Worm (Caenorhabditis elegans) whole organism, L3 larva: ENCODE measurements around the gene atg-2.

Experiments used
- ZK546.5 ChIP-seq: sonication (generic microtip); optimal IDR thresholded peaks from 2 replicates; lab custom pipeline; 2017; ENCODE audit warnings: missing biosample characterization, missing genetic modification characterization
- fos-1 ChIP-seq: fragments of 150-350 bp; optimal IDR thresholded peaks from 2 replicates; lab custom pipeline; 2014; ENCODE audit warnings: missing biosample characterization, missing genetic modification characterization
- nhr-237 ChIP-seq: fragments of 150-350 bp; optimal IDR thresholded peaks from 2 replicates; lab custom pipeline; 2014; ENCODE audit warnings: missing biosample characterization, missing genetic modification characterization
- snpc-4 ChIP-seq: fragments of 150-350 bp; optimal IDR thresholded peaks from 2 replicates; lab custom pipeline; 2014; ENCODE audit warnings: missing biosample characterization, missing genetic modification characterization
- ztf-11 ChIP-seq: fragments of 150-350 bp; optimal IDR thresholded peaks from 2 replicates; lab custom pipeline; 2014; ENCODE audit warnings: missing biosample characterization, missing genetic modification characterization
- ztf-4 ChIP-seq: fragments of 150-350 bp; optimal IDR thresholded peaks from 2 replicates; lab custom pipeline; 2014; ENCODE audit warnings: missing biosample characterization, missing genetic modification characterization

DNA sequence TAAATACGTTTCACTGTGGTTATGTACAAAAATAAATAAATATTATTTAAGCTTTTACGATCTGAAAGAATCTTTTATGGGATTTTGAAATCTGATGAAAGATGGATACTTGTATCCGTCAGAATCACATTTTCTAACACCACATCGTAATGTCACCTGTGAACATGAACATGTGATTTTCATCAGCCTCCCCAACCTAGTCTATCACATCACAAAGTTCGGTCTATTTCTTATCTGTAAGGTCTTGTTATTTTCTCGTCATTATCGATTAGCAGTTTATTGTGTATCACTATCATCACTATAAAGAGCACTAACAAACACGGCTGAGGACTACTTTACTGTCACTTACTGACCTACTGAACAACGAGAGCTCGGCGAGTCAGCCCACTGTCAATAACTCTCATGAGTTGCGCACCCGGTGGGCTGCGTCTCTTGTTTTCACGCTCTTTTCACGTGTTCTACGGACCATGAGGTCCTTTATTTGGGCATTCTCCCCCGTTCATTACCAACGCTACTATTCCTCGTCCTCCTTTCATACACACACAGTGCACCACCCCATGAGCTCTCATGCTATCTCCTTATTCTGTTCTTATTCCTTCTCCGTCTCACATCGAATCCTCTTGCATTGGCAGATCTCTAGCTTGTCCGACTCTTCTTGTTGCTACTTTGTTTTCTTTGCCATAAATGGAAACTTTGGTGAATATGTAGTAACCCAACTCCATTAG, 736 bp downstream of the atg-2 start:
- TF ChIP-seq ZK546.5 (tag; lab: Kevin White, UChicago) (no peak), nhr-237 (no peak), snpc-4 (tag; lab: Kevin White, UChicago) (no peak), fos-1 (tag; lab: Kevin White, UChicago) (no peak), ztf-4 (tag; lab: Kevin White, UChicago) (no peak), ztf-11 (tag; lab: Kevin White, UChicago) (no peak)
